Worm (Caenorhabditis elegans) whole organism, early embryonic: Measurements from ENCODE around the gene etr-1.

Experiments
- B0310.2 ChIP-seq: sonication (generic microtip); optimal IDR thresholded peaks from 2 replicates; lab custom pipeline; 2016; ENCODE audit warnings: mild to moderate bottlenecking, missing genetic modification characterization, missing compliant biosample characterization
- F13C5.2 ChIP-seq: sonication (generic microtip); optimal IDR thresholded peaks from 2 replicates; lab custom pipeline; 2017; ENCODE audit warnings: mild to moderate bottlenecking, missing genetic modification characterization, inconsistent platforms, missing compliant biosample characterization
- aly-1 ChIP-seq: sonication (generic microtip); optimal IDR thresholded peaks from 2 replicates; lab custom pipeline; 2016; ENCODE audit warnings: missing genetic modification characterization, missing compliant biosample characterization
- ama-1 ChIP-seq: fragments of 150-350 bp; optimal IDR thresholded peaks from 2 replicates; lab custom pipeline; 2014
- ceh-13 ChIP-seq: fragments of 200-800 bp; sonication (Bioruptor generic); optimal IDR thresholded peaks from 2 replicates; lab custom pipeline; 2018; ENCODE audit warnings: mild to moderate bottlenecking, missing genetic modification characterization, missing compliant biosample characterization
- ceh-36 ChIP-seq: sonication (generic microtip); optimal IDR thresholded peaks from 2 replicates; lab custom pipeline; 2016; ENCODE audit warnings: missing genetic modification characterization, inconsistent platforms, missing compliant biosample characterization
- ets-7 ChIP-seq: sonication (generic microtip); optimal IDR thresholded peaks from 2 replicates; lab custom pipeline; 2016; ENCODE audit warnings: missing genotype, missing genetic modification characterization, missing compliant biosample characterization
- flt-1 ChIP-seq: fragments of 200-800 bp; sonication (Bioruptor generic); IDR thresholded peaks from 2 replicates; pipeline ENCODE4 v1.3.6; 2022; ENCODE audit warnings: missing genetic modification characterization, missing compliant biosample characterization
- hmbx-1 ChIP-seq: sonication (generic microtip); optimal IDR thresholded peaks from 2 replicates; lab custom pipeline; 2016; ENCODE audit warnings: mild to moderate bottlenecking, missing genetic modification characterization, missing compliant biosample characterization
- hmg-4 ChIP-seq: fragments of 200-800 bp; sonication (Bioruptor generic); optimal IDR thresholded peaks from 2 replicates; lab custom pipeline; 2018; ENCODE audit warnings: mild to moderate bottlenecking, missing genetic modification characterization, missing compliant biosample characterization
- hnd-1 ChIP-seq: sonication (generic microtip); optimal IDR thresholded peaks from 2 replicates; lab custom pipeline; 2016; ENCODE audit warnings: missing genetic modification characterization, missing compliant biosample characterization
- pes-1 ChIP-seq: fragments of 200-800 bp; sonication (Bioruptor generic); IDR thresholded peaks from 2 replicates; pipeline ENCODE4 v1.3.6; 2022; ENCODE audit warnings: missing genetic modification reagents, missing genetic modification characterization, missing compliant biosample characterization
- scrt-1 ChIP-seq: fragments of 200-800 bp; sonication (Bioruptor generic); IDR thresholded peaks from 2 replicates; pipeline ENCODE4 v1.3.6; 2022; ENCODE audit warnings: missing genetic modification characterization, missing compliant biosample characterization
- sea-1 ChIP-seq: fragments of 200-800 bp; sonication (Bioruptor generic); conservative IDR thresholded peaks from 2 replicates; pipeline ENCODE4 v1.3.6; 2022; ENCODE audit warnings: missing genetic modification characterization, missing compliant biosample characterization
- tbx-11 ChIP-seq: fragments of 200-800 bp; sonication (Bioruptor generic); IDR thresholded peaks from 2 replicates; pipeline ENCODE4 v1.3.6; 2022; ENCODE audit warnings: missing genetic modification characterization, missing compliant biosample characterization
- tbx-37 ChIP-seq: fragments of 200-800 bp; sonication (Bioruptor generic); conservative IDR thresholded peaks from 2 replicates; pipeline ENCODE4 v1.3.6; 2022; ENCODE audit warnings: missing genetic modification reagents, missing genetic modification characterization, missing compliant biosample characterization
- tra-4 ChIP-seq: sonication (generic microtip); optimal IDR thresholded peaks from 2 replicates; lab custom pipeline; 2017; ENCODE audit warnings: missing genetic modification characterization, missing compliant biosample characterization

Gene etr-1

DNA sequence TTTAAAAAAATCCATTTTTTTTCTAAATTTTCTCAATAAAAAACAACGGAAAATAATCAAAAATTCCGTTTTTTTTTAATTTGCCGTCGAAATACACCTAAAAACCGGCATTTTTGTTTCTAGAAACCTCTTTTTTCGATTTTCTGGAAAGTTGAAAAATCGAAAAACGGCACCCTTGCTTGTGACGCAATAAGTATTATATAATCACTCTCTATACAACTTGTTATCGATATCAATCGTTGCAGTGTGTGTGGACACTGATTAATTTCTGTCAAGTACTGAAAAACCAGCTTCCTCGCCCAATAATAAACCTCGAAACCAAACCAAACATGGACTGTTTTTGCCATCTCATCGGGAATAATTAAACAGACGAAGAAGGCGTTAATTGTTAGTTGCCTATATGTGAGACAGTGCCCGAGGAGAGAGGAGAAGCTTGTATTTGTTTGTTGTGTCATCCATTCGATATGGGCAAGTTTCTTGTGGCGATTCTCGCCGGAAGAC, 5.1 kb upstream of the etr-1 start:
- TF ChIP-seq hmbx-1 (tag; lab: Kevin White, UChicago) (no peak), hmg-4 (GFP tag; lab: Kevin White, UChicago) (no peak), ama-1 (lab: Kevin White, UChicago) (no peak), ceh-13 (GFP tag; lab: Kevin White, UChicago) (no peak), sea-1 (no peak), ets-7 (tag; lab: Kevin White, UChicago) (no peak)

DNA sequence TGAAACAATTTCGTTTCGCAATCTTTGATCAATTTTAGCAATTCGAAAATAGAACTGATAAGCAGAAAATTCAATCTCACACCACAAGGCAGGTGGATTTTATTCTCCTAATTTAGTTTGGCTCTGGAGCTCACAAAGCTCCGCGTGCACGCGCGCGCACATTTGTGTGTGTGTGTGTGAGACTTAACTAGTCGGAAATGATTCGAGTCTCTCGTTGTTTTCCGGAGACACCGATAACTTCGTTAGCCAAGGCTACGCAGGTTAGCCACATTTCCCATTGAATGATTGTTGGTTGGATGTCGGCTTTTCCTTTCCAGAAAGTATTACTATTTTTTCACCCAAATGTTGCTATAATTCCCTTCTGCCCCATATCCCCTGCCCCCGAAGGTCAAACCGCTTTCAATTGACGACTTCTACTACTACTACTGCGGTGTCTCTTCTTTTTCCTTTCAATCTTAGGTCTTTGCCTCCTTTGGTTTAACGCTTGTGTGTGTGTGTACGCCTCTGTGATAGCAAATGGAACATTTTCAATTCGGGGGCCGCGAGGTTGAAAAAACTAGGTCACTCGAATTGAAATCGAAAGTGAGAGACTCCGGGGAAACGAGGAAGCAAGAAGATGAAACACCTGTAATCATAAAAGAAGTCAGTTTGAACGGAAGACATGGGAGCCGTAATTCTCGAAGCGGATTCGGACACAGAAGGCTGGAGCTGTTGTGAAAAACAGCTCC, 4.0 kb upstream of the etr-1 start:
- no peak for TF ChIP-seq F13C5.2 (tag; lab: Kevin White, UChicago)
- TF ChIP-seq tbx-11 (GFP tag; lab: Robert Waterston, UW): no peak
- no peak for TF ChIP-seq tbx-37 (GFP tag; lab: Robert Waterston, UW)
- TF ChIP-seq tra-4: no peak
- TF ChIP-seq B0310.2 (tag; lab: Kevin White, UChicago): no peak
- no peak for TF ChIP-seq hmg-4 (GFP tag; lab: Kevin White, UChicago)
- TF ChIP-seq ceh-13 (GFP tag; lab: Kevin White, UChicago): no peak
- no peak for TF ChIP-seq scrt-1 (GFP tag; lab: Robert Waterston, UW)
- TF ChIP-seq ceh-36 (tag; lab: Kevin White, UChicago): no peak
- TF ChIP-seq aly-1 (tag; lab: Kevin White, UChicago): no peak
- TF ChIP-seq ets-7 (tag; lab: Kevin White, UChicago): no peak
- no peak for TF ChIP-seq hnd-1

DNA sequence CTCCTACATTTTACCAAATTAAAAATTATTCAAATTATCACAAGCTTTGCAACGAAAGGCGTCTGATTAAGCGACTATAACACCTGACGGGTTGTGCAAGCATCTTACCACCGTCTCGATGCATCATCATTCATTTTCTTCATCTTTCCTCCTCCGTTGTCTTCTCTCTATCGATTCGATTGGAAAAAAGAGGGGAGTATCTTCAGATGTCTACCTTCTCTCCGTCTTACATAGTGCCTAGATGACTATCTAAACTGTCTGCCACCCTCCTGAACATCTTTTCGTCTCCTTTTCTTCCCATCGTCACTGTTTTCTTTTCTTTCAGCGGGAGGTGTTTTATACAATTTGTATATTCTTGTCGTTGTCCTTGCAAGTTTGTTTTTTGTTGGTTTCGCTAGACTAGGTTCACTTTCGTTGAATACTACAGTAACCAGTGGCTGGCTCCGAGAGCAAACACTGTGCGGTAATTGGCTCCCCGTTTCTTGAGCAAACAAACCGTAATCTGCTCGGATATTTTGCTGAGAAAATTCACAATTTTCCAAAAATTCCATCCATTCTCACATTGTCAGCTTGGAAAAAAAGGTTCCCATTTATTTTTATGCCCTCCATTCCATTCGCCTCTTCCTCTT, 2.8 kb upstream of the etr-1 start:
- no peak for TF ChIP-seq ets-7 (tag; lab: Kevin White, UChicago)
- no peak for TF ChIP-seq aly-1 (tag; lab: Kevin White, UChicago)
- no peak for TF ChIP-seq ceh-13 (GFP tag; lab: Kevin White, UChicago)
- TF ChIP-seq ama-1 (lab: Kevin White, UChicago): no peak

DNA sequence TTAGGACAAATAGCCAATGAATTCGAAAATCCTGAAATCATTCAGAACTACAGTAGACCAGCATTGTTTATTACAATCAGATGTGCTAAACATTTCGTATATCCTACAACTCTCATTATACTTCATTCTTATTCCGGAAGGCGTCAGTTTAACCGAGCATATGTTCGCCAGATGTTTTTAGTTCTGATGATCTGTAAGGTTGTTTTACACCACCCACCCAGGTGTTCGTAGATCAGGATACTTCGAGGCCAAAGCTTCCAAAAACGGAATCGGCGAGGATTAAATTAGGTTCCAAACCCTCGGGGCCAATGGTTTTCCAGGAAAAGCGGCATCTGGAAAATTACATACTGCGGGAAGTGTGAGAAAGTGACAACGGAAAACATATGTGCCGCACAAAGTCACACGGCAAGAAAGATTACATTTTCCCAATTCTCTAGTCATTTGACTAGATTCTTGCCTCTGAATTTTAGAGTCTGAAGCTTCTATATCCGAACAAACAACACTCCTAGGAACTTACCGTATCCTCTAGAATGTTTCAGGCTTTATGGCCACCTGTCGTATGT, 1.5 kb upstream of the etr-1 start:
- no peak for TF ChIP-seq F13C5.2 (tag; lab: Kevin White, UChicago)
- no peak for TF ChIP-seq hnd-1
- TF ChIP-seq hmg-4 (GFP tag; lab: Kevin White, UChicago): no peak
- TF ChIP-seq tbx-11 (GFP tag; lab: Robert Waterston, UW): no peak
- no peak for TF ChIP-seq flt-1 (GFP tag; lab: Robert Waterston, UW)
- no peak for TF ChIP-seq sea-1
- TF ChIP-seq pes-1 (GFP tag; lab: Robert Waterston, UW): no peak

DNA sequence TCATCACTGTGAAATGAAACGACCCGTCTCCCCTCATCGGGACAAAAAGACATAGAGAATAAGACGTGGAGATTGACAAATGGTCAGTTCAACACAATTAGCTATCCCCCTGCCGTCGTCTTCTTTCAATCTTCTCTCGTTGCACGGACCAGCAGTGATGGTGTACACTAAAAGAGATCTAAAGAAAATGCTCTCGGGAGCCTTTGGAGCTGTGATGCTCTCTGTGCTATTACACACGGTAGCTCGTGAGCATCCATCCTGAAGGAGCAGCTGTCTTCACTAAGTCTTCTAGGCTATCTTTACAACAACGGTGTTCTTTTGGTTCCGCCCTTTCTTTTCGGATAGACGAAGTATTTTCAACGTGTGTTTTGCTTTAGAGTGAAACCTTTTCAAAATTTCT, 899 bp upstream of the etr-1 start:
- no peak for TF ChIP-seq sea-1
- no peak for TF ChIP-seq hmg-4 (GFP tag; lab: Kevin White, UChicago)
- TF ChIP-seq ama-1 (lab: Kevin White, UChicago): no peak
- TF ChIP-seq hnd-1: no peak
- TF ChIP-seq tra-4: no peak
- TF ChIP-seq F13C5.2 (tag; lab: Kevin White, UChicago): no peak
- TF ChIP-seq tbx-37 (GFP tag; lab: Robert Waterston, UW): no peak
- TF ChIP-seq flt-1 (GFP tag; lab: Robert Waterston, UW): no peak
- TF ChIP-seq tbx-11 (GFP tag; lab: Robert Waterston, UW): no peak
- no peak for TF ChIP-seq ceh-13 (GFP tag; lab: Kevin White, UChicago)
- no peak for TF ChIP-seq hmbx-1 (tag; lab: Kevin White, UChicago)
- TF ChIP-seq pes-1 (GFP tag; lab: Robert Waterston, UW): no peak
- TF ChIP-seq scrt-1 (GFP tag; lab: Robert Waterston, UW): no peak
- TF ChIP-seq ceh-36 (tag; lab: Kevin White, UChicago): no peak
- TF ChIP-seq ets-7 (tag; lab: Kevin White, UChicago): no peak

DNA sequence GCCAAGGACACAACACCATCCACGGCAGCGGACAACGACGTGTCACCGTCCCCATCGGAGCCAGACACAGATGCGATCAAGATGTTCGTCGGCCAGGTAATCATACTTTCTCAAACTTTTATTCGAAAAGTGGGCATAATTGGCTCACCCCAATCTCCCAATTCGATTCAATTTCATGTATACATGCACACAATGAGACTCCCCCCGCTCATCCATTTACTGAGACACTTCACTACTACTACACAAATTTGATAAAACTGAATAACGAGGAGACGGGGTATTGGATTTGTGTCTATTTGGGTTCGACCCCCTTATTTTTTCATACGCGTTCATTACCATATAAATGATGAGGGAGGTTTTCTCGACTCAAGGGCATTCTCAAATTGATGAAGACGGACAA, 1.1 kb downstream of the etr-1 start:
- TF ChIP-seq ama-1 (lab: Kevin White, UChicago) (no peak), hnd-1 (no peak), tra-4 (no peak), hmg-4 (GFP tag; lab: Kevin White, UChicago) (no peak), B0310.2 (tag; lab: Kevin White, UChicago) (no peak), tbx-37 (GFP tag; lab: Robert Waterston, UW) (no peak), tbx-11 (GFP tag; lab: Robert Waterston, UW) (no peak), flt-1 (GFP tag; lab: Robert Waterston, UW) (no peak), ets-7 (tag; lab: Kevin White, UChicago) (no peak), F13C5.2 (tag; lab: Kevin White, UChicago) (no peak), pes-1 (GFP tag; lab: Robert Waterston, UW) (no peak), ceh-36 (tag; lab: Kevin White, UChicago) (no peak), aly-1 (tag; lab: Kevin White, UChicago) (no peak), sea-1 (no peak), scrt-1 (GFP tag; lab: Robert Waterston, UW) (no peak), ceh-13 (GFP tag; lab: Kevin White, UChicago) (no peak), hmbx-1 (tag; lab: Kevin White, UChicago) (no peak)

DNA sequence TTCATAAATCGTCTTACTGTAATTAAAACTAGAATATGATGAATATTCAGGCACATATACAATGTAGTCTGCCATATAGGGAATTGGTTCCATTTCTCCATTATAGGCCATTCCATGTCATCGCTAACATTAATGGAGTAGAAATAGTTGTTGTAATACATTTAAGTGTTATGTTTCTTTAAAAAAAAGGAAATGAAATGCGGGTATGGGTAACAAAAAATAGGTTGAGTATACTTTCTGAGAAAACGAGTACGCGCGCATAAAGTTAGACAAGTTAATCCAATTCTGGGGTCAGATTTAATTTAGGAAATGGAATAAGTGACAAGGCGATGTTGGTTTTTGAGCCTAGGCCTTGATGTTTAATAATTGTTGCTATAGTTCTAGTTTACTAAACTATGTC, 11.5 kb downstream of the etr-1 start, which contains the start of gene T01D1.7:
TSS of gene T01D1.7 (minus strand) at position 101 of the 400 bp plus-strand sequence.
- TF ChIP-seq tbx-11 (GFP tag; lab: Robert Waterston, UW): no peak
- no peak for TF ChIP-seq B0310.2 (tag; lab: Kevin White, UChicago)
- no peak for TF ChIP-seq pes-1 (GFP tag; lab: Robert Waterston, UW)
- TF ChIP-seq hmg-4 (GFP tag; lab: Kevin White, UChicago): no peak
- no peak for TF ChIP-seq sea-1
- no peak for TF ChIP-seq tra-4
- no peak for TF ChIP-seq ceh-36 (tag; lab: Kevin White, UChicago)
- no peak for TF ChIP-seq ceh-13 (GFP tag; lab: Kevin White, UChicago)
- no peak for TF ChIP-seq hmbx-1 (tag; lab: Kevin White, UChicago)
- TF ChIP-seq ets-7 (tag; lab: Kevin White, UChicago): no peak
- no peak for TF ChIP-seq hnd-1
- TF ChIP-seq flt-1 (GFP tag; lab: Robert Waterston, UW): no peak
- TF ChIP-seq ama-1 (lab: Kevin White, UChicago): no peak
- TF ChIP-seq aly-1 (tag; lab: Kevin White, UChicago): no peak
- TF ChIP-seq tbx-37 (GFP tag; lab: Robert Waterston, UW): no peak
- TF ChIP-seq scrt-1 (GFP tag; lab: Robert Waterston, UW): no peak
